Worm (Caenorhabditis elegans) whole organism, L1 larva: ENCODE data around the gene ztf-28.
"Not testable (repeated sequence)": the region's sequence is repeated elsewhere in the genome, so short reads cannot be mapped to it uniquely, and the experiment has no call there.

Experiments
- fkh-10 ChIP-seq: sonication (generic microtip); optimal IDR thresholded peaks from 2 replicates; lab custom pipeline; 2017; ENCODE audit warnings: missing biosample characterization, missing genetic modification reagents, missing genetic modification characterization
- fos-1 ChIP-seq: fragments of 150-350 bp; optimal IDR thresholded peaks from 2 replicates; lab custom pipeline; 2014; ENCODE audit warnings: missing biosample characterization, missing genetic modification characterization
- hlh-4 ChIP-seq: sonication (generic microtip); optimal IDR thresholded peaks from 2 replicates; lab custom pipeline; 2016; ENCODE audit warnings: mild to moderate bottlenecking, missing genetic modification characterization, missing compliant biosample characterization
- jun-1 ChIP-seq: fragments of 150-350 bp; optimal IDR thresholded peaks from 2 replicates; lab custom pipeline; 2014; ENCODE audit warnings: missing biosample characterization, missing genetic modification reagents, missing genetic modification characterization
- mdl-1 ChIP-seq, 2 experiments: fragments of 150-350 bp; optimal IDR thresholded peaks; 2 replicates each; lab custom pipeline; 2014 to 2017; ENCODE audit warnings: missing biosample characterization in 2 of 2, missing genetic modification characterization in 2 of 2, inconsistent platforms in 1 of 2
- mef-2 ChIP-seq: fragments of 150-350 bp; optimal IDR thresholded peaks from 2 replicates; lab custom pipeline; 2014; ENCODE audit warnings: missing biosample characterization, missing genetic modification characterization
- skn-1 ChIP-seq: fragments of 150-350 bp; optimal IDR thresholded peaks from 2 replicates; lab custom pipeline; 2014; ENCODE audit warnings: missing biosample characterization, missing genetic modification characterization
- unc-62 ChIP-seq: fragments of 150-350 bp; optimal IDR thresholded peaks from 2 replicates; lab custom pipeline; 2014; ENCODE audit warnings: missing biosample characterization, missing genetic modification reagents, missing genetic modification characterization

DNA sequence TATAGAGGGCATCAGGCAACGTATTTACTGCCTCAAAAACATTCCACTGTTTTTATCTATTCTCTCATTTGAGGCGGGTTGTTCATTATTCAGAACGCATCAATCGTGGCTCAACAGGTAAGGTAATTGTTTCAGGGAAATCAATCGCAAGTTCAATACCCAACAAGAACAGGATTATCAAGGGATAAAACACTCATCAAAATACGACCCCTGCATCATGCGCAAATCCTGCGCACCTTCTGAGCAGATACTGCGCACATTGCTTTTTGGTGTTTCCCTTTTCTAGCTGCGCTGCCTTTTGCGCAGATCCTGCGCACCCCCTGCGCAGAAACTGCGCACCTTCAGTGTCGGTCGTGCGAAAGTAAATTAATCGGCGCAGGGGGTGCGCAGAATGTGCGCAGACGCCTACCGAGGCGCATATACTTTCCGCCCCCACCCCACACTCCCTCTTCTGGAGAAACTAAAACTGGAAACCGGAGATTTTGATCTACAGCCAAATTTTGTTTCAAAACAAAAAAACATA is 4.7 kb upstream of the ztf-28 start, which contains the start of gene F36F12.3:
- not testable (repeated sequence) for TF ChIP-seq mdl-1 (tag; optimal IDR thresholded peaks at IDR 0.05; lab: Kevin White, UChicago); jun-1 (tag; lab: Kevin White, UChicago); fkh-10 (GFP tag; lab: Kevin White, UChicago); fos-1 (tag; lab: Kevin White, UChicago); unc-62 (GFP tag; lab: Kevin White, UChicago); mef-2 (tag; lab: Kevin White, UChicago); hlh-4; skn-1
